Fruit fly (Drosophila melanogaster) whole organism: ENCODE results near the gene JMJD5.

Experiments used
- psq ChIP-seq: fragments of >200 bp; optimal IDR thresholded peaks from 2 replicates; lab custom pipeline; 2017
- usp ChIP-seq: fragments of >200 bp; optimal IDR thresholded peaks from 2 replicates; lab custom pipeline; 2017; ENCODE audit warnings: missing biosample characterization, missing genetic modification characterization, mixed read lengths

DNA sequence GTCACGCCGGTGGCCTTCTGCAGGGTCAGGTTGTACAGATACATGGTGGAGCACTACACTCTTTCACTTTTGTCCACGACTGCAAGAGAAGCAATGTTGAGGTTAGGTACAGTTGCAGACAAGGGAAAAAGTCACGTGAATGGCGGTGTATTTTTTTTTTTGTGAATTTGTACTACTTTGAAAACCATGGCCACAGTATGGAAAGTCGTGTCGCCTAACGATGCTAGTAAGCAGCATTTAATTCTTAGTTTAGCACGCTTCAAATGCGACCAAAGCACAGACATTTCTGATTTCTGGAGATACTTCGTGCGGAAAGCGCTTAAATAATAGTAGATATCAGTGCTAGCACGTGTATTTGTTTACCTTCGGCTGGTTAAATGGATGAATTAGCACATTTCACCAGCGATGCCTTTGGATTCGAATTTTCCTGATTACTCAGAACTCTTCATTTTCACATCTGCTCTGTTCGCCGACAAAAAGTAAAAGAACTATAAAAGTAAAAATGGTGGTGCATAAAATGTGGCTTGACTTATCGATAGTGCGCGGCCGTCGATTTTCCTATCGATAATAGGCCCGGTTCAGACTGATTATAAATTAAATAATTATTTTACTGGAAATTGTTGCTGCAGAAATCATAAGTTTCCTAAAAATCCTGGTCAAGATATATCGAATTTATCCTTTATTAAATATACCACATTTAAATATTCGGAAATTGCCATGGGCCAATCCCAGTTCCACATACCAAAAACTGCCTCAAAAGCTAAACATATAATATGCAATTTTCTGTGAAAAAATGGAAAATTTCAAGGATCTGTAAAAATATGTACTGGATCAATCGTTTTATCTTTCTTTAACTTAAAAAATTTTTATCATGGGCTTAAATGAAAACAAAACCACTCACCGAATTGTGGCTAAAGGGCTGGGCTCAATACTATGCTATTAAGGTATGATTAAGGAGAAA is 8.0 kb downstream of the JMJD5 start, which contains the start of gene Sf3b3:
- no peak for TF ChIP-seq psq (lab: Kevin White, UChicago)
- no peak for TF ChIP-seq usp (GFP tag; lab: Kevin White, UChicago)
